Worm (Caenorhabditis elegans) whole organism, young adult: ENCODE results near the gene nstp-7.

ENCODE experiments used
- B0019.2 ChIP-seq: fragments of 200-800 bp; sonication (Bioruptor generic); conservative IDR thresholded peaks from 2 replicates; pipeline ENCODE4 v1.3.6; 2022; ENCODE audit warnings: missing genetic modification reagents, missing genetic modification characterization, missing compliant biosample characterization
- B0261.1 ChIP-seq: sonication (generic microtip); optimal IDR thresholded peaks from 2 replicates; lab custom pipeline; 2016; ENCODE audit warnings: mild to moderate bottlenecking, missing genetic modification characterization, moderate library complexity, missing compliant biosample characterization
- B0336.3 ChIP-seq: fragments of 200-800 bp; sonication (Bioruptor generic); IDR thresholded peaks from 2 replicates; pipeline ENCODE4 v1.3.6; 2022; ENCODE audit warnings: missing genetic modification characterization, missing compliant biosample characterization
- C06A6.2 ChIP-seq: fragments of 200-800 bp; sonication (Bioruptor generic); conservative IDR thresholded peaks from 2 replicates; pipeline ENCODE4 v1.3.6; 2022; ENCODE audit warnings: missing genetic modification characterization, missing compliant biosample characterization
- D2030.7 ChIP-seq: fragments of 200-800 bp; sonication (Bioruptor generic); IDR thresholded peaks from 2 replicates; pipeline ENCODE4 v1.3.6; 2022; ENCODE audit warnings: missing genetic modification reagents, missing genetic modification characterization, missing compliant biosample characterization
- F22D6.2 ChIP-seq: sonication (generic microtip); optimal IDR thresholded peaks from 2 replicates; lab custom pipeline; 2016; ENCODE audit warnings: mild to moderate bottlenecking, missing genetic modification characterization, missing compliant biosample characterization
- K11D2.4 ChIP-seq: fragments of 200-800 bp; sonication (Bioruptor generic); IDR thresholded peaks from 2 replicates; pipeline ENCODE4 v1.3.6; 2022; ENCODE audit warnings: missing genetic modification reagents, missing genetic modification characterization, missing compliant biosample characterization
- K12H6.12 ChIP-seq: fragments of 200-800 bp; sonication (Bioruptor generic); optimal IDR thresholded peaks from 2 replicates; lab custom pipeline; 2018; ENCODE audit warnings: mild to moderate bottlenecking, missing genetic modification characterization, missing compliant biosample characterization
- Y53F4B.3 ChIP-seq: fragments of 200-800 bp; sonication (Bioruptor generic); IDR thresholded peaks from 2 replicates; pipeline ENCODE4 v1.3.6; 2022; ENCODE audit warnings: missing genetic modification reagents, missing genetic modification characterization, missing compliant biosample characterization
- Y56A3A.18 ChIP-seq: fragments of 200-800 bp; sonication (Bioruptor generic); IDR thresholded peaks from 2 replicates; pipeline ENCODE4 v1.3.6; 2022; ENCODE audit warnings: missing genetic modification reagents, missing genetic modification characterization, missing compliant biosample characterization
- ZK185.1 ChIP-seq: sonication (generic microtip); optimal IDR thresholded peaks from 2 replicates; lab custom pipeline; 2016; ENCODE audit warnings: mild to moderate bottlenecking, missing genetic modification characterization, missing compliant biosample characterization; ENCODE audit not compliant: poor library complexity, severe bottlenecking
- akir-1 ChIP-seq: fragments of 200-800 bp; sonication (Bioruptor generic); optimal IDR thresholded peaks from 2 replicates; lab custom pipeline; 2018; ENCODE audit warnings: mild to moderate bottlenecking, missing genetic modification characterization, moderate library complexity, missing compliant biosample characterization
- atf-7 ChIP-seq: sonication (generic microtip); optimal IDR thresholded peaks from 2 replicates; lab custom pipeline; 2017; ENCODE audit warnings: mild to moderate bottlenecking, missing genetic modification characterization, missing compliant biosample characterization
- attf-3 ChIP-seq: fragments of 200-800 bp; sonication (Bioruptor generic); conservative IDR thresholded peaks from 2 replicates; pipeline ENCODE4 v1.3.6; 2022; ENCODE audit warnings: missing genetic modification reagents, missing genetic modification characterization, missing compliant biosample characterization
- cebp-1 ChIP-seq, 2 experiments: fragments of 200-800 bp in 1 of 2; sonication (Bioruptor generic) in 1 of 2; sonication (generic microtip) in 1 of 2; IDR thresholded peaks in 1 of 2; optimal IDR thresholded peaks in 1 of 2; 2 replicates each; pipeline versions ENCODE4 v1.3.6 to Lab custom; 2017 to 2022; ENCODE audit warnings: missing compliant biosample characterization in 2 of 2, missing genetic modification characterization in 2 of 2, mild to moderate bottlenecking in 1 of 2, missing genetic modification reagents in 1 of 2, moderate library complexity in 1 of 2
- die-1 ChIP-seq: sonication (generic microtip); optimal IDR thresholded peaks from 2 replicates; lab custom pipeline; 2016; ENCODE audit warnings: missing genotype, mild to moderate bottlenecking, missing genetic modification characterization, missing compliant biosample characterization
- efl-1 ChIP-seq: fragments of 150-350 bp; optimal IDR thresholded peaks from 2 replicates; lab custom pipeline; 2014; ENCODE audit warnings: missing biosample characterization, missing genetic modification reagents, missing genetic modification characterization
- egrh-3 ChIP-seq: fragments of 200-800 bp; sonication (Bioruptor generic); IDR thresholded peaks from 2 replicates; pipeline ENCODE4 v1.3.6; 2022; ENCODE audit warnings: missing genetic modification reagents, missing genetic modification characterization, missing compliant biosample characterization
- ekl-4 ChIP-seq: fragments of 200-800 bp; sonication (Bioruptor generic); IDR thresholded peaks from 2 replicates; pipeline ENCODE4 v1.3.6; 2022; ENCODE audit warnings: missing genetic modification reagents, missing genetic modification characterization, missing compliant biosample characterization
- gei-17 ChIP-seq: fragments of 200-800 bp; sonication (Bioruptor generic); optimal IDR thresholded peaks from 2 replicates; lab custom pipeline; 2018; ENCODE audit warnings: mild to moderate bottlenecking, missing genetic modification characterization, missing compliant biosample characterization
- him-1 ChIP-seq: sonication (generic microtip); optimal IDR thresholded peaks from 2 replicates; lab custom pipeline; 2016; ENCODE audit warnings: missing genotype, missing genetic modification reagents, missing genetic modification characterization, missing compliant biosample characterization
- hmg-20 ChIP-seq: fragments of 200-800 bp; sonication (Bioruptor generic); IDR thresholded peaks from 2 replicates; pipeline ENCODE4 v1.3.6; 2022; ENCODE audit warnings: missing genetic modification reagents, missing genetic modification characterization, missing compliant biosample characterization
- let-526 ChIP-seq: fragments of 200-800 bp; sonication (Bioruptor generic); IDR thresholded peaks from 2 replicates; pipeline ENCODE4 v1.3.6; 2022; ENCODE audit warnings: missing genetic modification reagents, missing genetic modification characterization, missing compliant biosample characterization
- lin-54 ChIP-seq: fragments of 200-800 bp; sonication (Bioruptor generic); optimal IDR thresholded peaks from 2 replicates; lab custom pipeline; 2018; ENCODE audit warnings: mild to moderate bottlenecking, missing genetic modification characterization, missing compliant biosample characterization
- lsy-27 ChIP-seq: sonication (generic microtip); optimal IDR thresholded peaks from 2 replicates; lab custom pipeline; 2017; ENCODE audit warnings: missing genetic modification characterization, mild to moderate bottlenecking, missing compliant biosample characterization, antibody characterized with exemption, missing genotype, borderline replicate concordance; ENCODE audit not compliant: insufficient read depth
- madf-3 ChIP-seq: fragments of 200-800 bp; sonication (Bioruptor generic); IDR thresholded peaks from 2 replicates; pipeline ENCODE4 v1.3.6; 2022; ENCODE audit warnings: missing genetic modification reagents, missing genetic modification characterization, missing compliant biosample characterization
- madf-6 ChIP-seq: fragments of 200-800 bp; sonication (Bioruptor generic); IDR thresholded peaks from 2 replicates; pipeline ENCODE4 v1.3.6; 2022; ENCODE audit warnings: missing genetic modification reagents, missing genetic modification characterization, missing compliant biosample characterization
- nhr-90 ChIP-seq: sonication (generic microtip); optimal IDR thresholded peaks from 2 replicates; lab custom pipeline; 2016; ENCODE audit warnings: missing genotype, mild to moderate bottlenecking, missing genetic modification characterization, missing compliant biosample characterization
- rec-8 ChIP-seq, 2 experiments: sonication (generic microtip); optimal IDR thresholded peaks; 2 replicates each; lab custom pipeline; 2016; ENCODE audit warnings: mild to moderate bottlenecking in 2 of 2, missing genetic modification characterization in 2 of 2, missing genetic modification reagents in 2 of 2, missing genotype in 2 of 2, missing biosample characterization in 1 of 2, missing compliant biosample characterization in 1 of 2, moderate library complexity in 1 of 2
- sptf-2 ChIP-seq: fragments of 200-800 bp; sonication (Bioruptor generic); optimal IDR thresholded peaks from 2 replicates; lab custom pipeline; 2018; ENCODE audit warnings: mild to moderate bottlenecking, missing genetic modification characterization, missing compliant biosample characterization
- tbx-9 ChIP-seq: sonication (generic microtip); optimal IDR thresholded peaks from 2 replicates; lab custom pipeline; 2016; ENCODE audit warnings: borderline replicate concordance, missing genetic modification characterization, inconsistent platforms, missing compliant biosample characterization
- unc-130 ChIP-seq: sonication (generic microtip); optimal IDR thresholded peaks from 2 replicates; lab custom pipeline; 2016; ENCODE audit warnings: missing genetic modification reagents, missing genetic modification characterization, missing compliant biosample characterization
- ztf-26 ChIP-seq: sonication (generic microtip); optimal IDR thresholded peaks from 2 replicates; lab custom pipeline; 2017; ENCODE audit warnings: missing genetic modification characterization, missing compliant biosample characterization
- ztf-28 ChIP-seq: fragments of 200-800 bp; sonication (Bioruptor generic); IDR thresholded peaks from 2 replicates; pipeline ENCODE4 v1.3.6; 2022; ENCODE audit warnings: missing genetic modification reagents, missing genetic modification characterization, missing compliant biosample characterization
- ztf-6 ChIP-seq: fragments of 200-800 bp; sonication (Bioruptor generic); IDR thresholded peaks from 2 replicates; pipeline ENCODE4 v1.3.6; 2022; ENCODE audit warnings: missing genetic modification reagents, missing genetic modification characterization, missing compliant biosample characterization

Gene nstp-7

ce11 chrV:547980-548379, 33.7 kb upstream of the nstp-7 start, which contains the start of gene C14C6.6:
Gene C14C6.6 (minus strand): TSS chrV:548080.
- TF ChIP-seq him-1 (tag; lab: Kevin White, UChicago) (no peak), B0261.1 (no peak), madf-3 (GFP tag; lab: Robert Waterston, UW) (no peak), hmg-20 (GFP tag; lab: Robert Waterston, UW) (no peak), unc-130 (GFP tag; lab: Kevin White, UChicago) (no peak), D2030.7 (GFP tag; lab: Robert Waterston, UW) (no peak), let-526 (GFP tag; lab: Robert Waterston, UW) (no peak), gei-17 (no peak), B0019.2 (GFP tag; lab: Robert Waterston, UW) (no peak), B0336.3 (GFP tag; lab: Robert Waterston, UW) (no peak), madf-6 (GFP tag; lab: Robert Waterston, UW) (no peak), Y53F4B.3 (no peak), lsy-27 (tag; lab: Kevin White, UChicago) (no peak), F22D6.2 (no peak), nhr-90 (tag; lab: Kevin White, UChicago) (no peak), ztf-6 (no peak)
- TF ChIP-seq, all 124 proteins: peak for 0

ce11 chrV:552406-552805, 29.3 kb upstream of the nstp-7 start:
- no peak for TF ChIP-seq lin-54
- TF ChIP-seq attf-3 (GFP tag; lab: Robert Waterston, UW) = no peak
- TF ChIP-seq ZK185.1 (tag; lab: Kevin White, UChicago) = no peak
- TF ChIP-seq rec-8 (tag; optimal IDR thresholded peaks at IDR 0.05; lab: Kevin White, UChicago) = no peak
- TF ChIP-seq tbx-9 (tag; lab: Kevin White, UChicago) = no peak
- TF ChIP-seq sptf-2 (GFP tag; lab: Kevin White, UChicago) = no peak
- no peak for TF ChIP-seq efl-1 (GFP tag; lab: Kevin White, UChicago)
- no peak for TF ChIP-seq D2030.7 (GFP tag; lab: Robert Waterston, UW)
- no peak for TF ChIP-seq C06A6.2 (GFP tag; lab: Robert Waterston, UW)

DNA sequence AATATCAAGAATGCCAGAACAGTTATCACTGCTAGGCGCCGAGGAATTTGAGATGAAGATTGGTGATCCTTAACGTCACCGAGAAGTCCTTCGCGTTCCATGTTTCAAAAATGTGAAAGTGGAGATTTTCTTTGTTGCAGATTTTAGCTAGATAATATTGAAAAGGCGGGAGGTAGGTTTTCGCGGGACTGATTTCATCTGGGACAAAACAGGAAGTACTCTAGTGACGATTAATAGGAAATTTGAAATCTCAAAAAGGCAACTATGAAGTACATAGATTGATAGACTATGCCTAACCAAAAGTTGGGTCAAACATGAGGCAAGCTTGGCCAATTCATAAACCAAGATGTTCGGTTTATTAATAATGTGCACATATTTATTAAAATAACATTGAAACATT, 28.6 kb upstream of the nstp-7 start, which contains the start of gene C14C6.8:
Gene C14C6.8 (minus strand): TSS at position 101 of the 400 bp plus-strand sequence.
- TF ChIP-seq ztf-6 = no peak
- no peak for TF ChIP-seq egrh-3 (GFP tag; lab: Robert Waterston, UW)
- no peak for TF ChIP-seq die-1 (tag; lab: Kevin White, UChicago)

- TF ChIP-seq atf-7 (no peak), ztf-26 (tag; lab: Kevin White, UChicago) (no peak), K12H6.12 (no peak), ztf-28 (no peak), Y56A3A.18 (GFP tag; lab: Robert Waterston, UW) (no peak), ekl-4 (GFP tag; lab: Robert Waterston, UW) (no peak), cebp-1 (GFP tag; IDR thresholded peaks at IDR 0.05; lab: Robert Waterston, UW) (no peak), cebp-1 (tag; optimal IDR thresholded peaks at IDR 0.05; lab: Kevin White, UChicago) (no peak), akir-1 (GFP tag; lab: Kevin White, UChicago) (no peak), K11D2.4 (GFP tag; lab: Robert Waterston, UW) (no peak)
- TF ChIP-seq, all 124 proteins: peak for 0
Measured at ce11 chrV:556055-556454, 25.7 kb upstream of the nstp-7 start, which contains the start of gene srx-8. Gene srx-8 (minus strand): TSS chrV:556155.
